Worm (Caenorhabditis elegans) whole organism, L3 larva: Measurements from ENCODE around the gene ZK512.4.

Experiments
- R02D3.7 ChIP-seq: fragments of 150-350 bp; optimal IDR thresholded peaks from 2 replicates; lab custom pipeline; 2014; ENCODE audit warnings: missing biosample characterization, missing genetic modification characterization
- ZK546.5 ChIP-seq: sonication (generic microtip); optimal IDR thresholded peaks from 2 replicates; lab custom pipeline; 2017; ENCODE audit warnings: missing biosample characterization, missing genetic modification characterization
- aly-2 ChIP-seq: fragments of 150-350 bp; optimal IDR thresholded peaks from 2 replicates; lab custom pipeline; 2014; ENCODE audit warnings: missing biosample characterization, missing genetic modification characterization
- ama-1 ChIP-seq: fragments of 150-350 bp; optimal IDR thresholded peaks from 2 replicates; lab custom pipeline; 2018
- ceh-16 ChIP-seq: sonication (generic microtip); optimal IDR thresholded peaks from 2 replicates; lab custom pipeline; 2017; ENCODE audit warnings: missing biosample characterization, missing genetic modification characterization
- ceh-28 ChIP-seq: fragments of 150-350 bp; optimal IDR thresholded peaks from 2 replicates; lab custom pipeline; 2014; ENCODE audit warnings: missing biosample characterization, missing genetic modification reagents, missing genetic modification characterization
- ceh-82 ChIP-seq: fragments of 150-350 bp; optimal IDR thresholded peaks from 2 replicates; lab custom pipeline; 2014; ENCODE audit warnings: missing biosample characterization, missing genetic modification characterization
- daf-12 ChIP-seq: fragments of 150-350 bp; optimal IDR thresholded peaks from 2 replicates; lab custom pipeline; 2014; ENCODE audit warnings: missing biosample characterization, missing genetic modification reagents, missing genetic modification characterization
- egl-27 ChIP-seq: sonication (generic microtip); optimal IDR thresholded peaks from 4 replicates; lab custom pipeline; 2017; ENCODE audit warnings: missing biosample characterization, missing genetic modification reagents, missing genetic modification characterization
- egl-5 ChIP-seq: fragments of 150-350 bp; optimal IDR thresholded peaks from 2 replicates; lab custom pipeline; 2017; ENCODE audit warnings: missing biosample characterization, missing genetic modification reagents, missing genetic modification characterization, inconsistent platforms
- elt-1 ChIP-seq: fragments of 150-350 bp; optimal IDR thresholded peaks from 2 replicates; lab custom pipeline; 2014; ENCODE audit warnings: missing biosample characterization, missing genetic modification characterization
- elt-2 ChIP-seq: sonication (generic microtip); optimal IDR thresholded peaks from 2 replicates; lab custom pipeline; 2016; ENCODE audit warnings: missing genetic modification reagents, mild to moderate bottlenecking, missing genetic modification characterization, missing compliant biosample characterization
- elt-3 ChIP-seq, 3 experiments: fragments of 150-350 bp in 1 of 3; sonication (generic microtip) in 2 of 3; optimal IDR thresholded peaks; 2 replicates in 2 of 3; 4 replicates in 1 of 3; lab custom pipeline; 2014 to 2017; ENCODE audit warnings: missing biosample characterization in 3 of 3, missing genetic modification characterization in 3 of 3
- eor-1 ChIP-seq, 2 experiments: fragments of 150-350 bp; optimal IDR thresholded peaks; 2 replicates each; lab custom pipeline; 2014 to 2018; ENCODE audit warnings: missing biosample characterization in 2 of 2, missing genetic modification characterization in 2 of 2
- fkh-10 ChIP-seq: sonication (generic microtip); optimal IDR thresholded peaks from 2 replicates; lab custom pipeline; 2017; ENCODE audit warnings: missing biosample characterization, missing genetic modification reagents, missing genetic modification characterization
- fkh-2 ChIP-seq: fragments of 150-350 bp; optimal IDR thresholded peaks from 2 replicates; lab custom pipeline; 2014; ENCODE audit warnings: missing biosample characterization, missing genetic modification reagents, missing genetic modification characterization
- fos-1 ChIP-seq: fragments of 150-350 bp; optimal IDR thresholded peaks from 2 replicates; lab custom pipeline; 2014; ENCODE audit warnings: missing biosample characterization, missing genetic modification characterization
- jun-1 ChIP-seq: fragments of 150-350 bp; optimal IDR thresholded peaks from 2 replicates; lab custom pipeline; 2014; ENCODE audit warnings: missing biosample characterization, missing genetic modification reagents, missing genetic modification characterization
- lin-15B ChIP-seq: fragments of 150-350 bp; optimal IDR thresholded peaks from 2 replicates; lab custom pipeline; 2014; ENCODE audit warnings: missing biosample characterization, missing genetic modification characterization
- lin-39 ChIP-seq: fragments of 150-350 bp; optimal IDR thresholded peaks from 2 replicates; lab custom pipeline; 2018; ENCODE audit warnings: missing biosample characterization, missing genetic modification reagents, missing genetic modification characterization
- lsy-12 ChIP-seq: sonication (generic microtip); optimal IDR thresholded peaks from 2 replicates; lab custom pipeline; 2016; ENCODE audit warnings: mild to moderate bottlenecking, missing genetic modification characterization, missing compliant biosample characterization
- mml-1 ChIP-seq: fragments of 150-350 bp; sonication (generic microtip); optimal IDR thresholded peaks from 3 replicates; lab custom pipeline; 2014; ENCODE audit warnings: missing biosample characterization, missing genetic modification characterization
- nfya-1 ChIP-seq: sonication (generic microtip); optimal IDR thresholded peaks from 2 replicates; lab custom pipeline; 2017; ENCODE audit warnings: missing genetic modification characterization, mild to moderate bottlenecking, missing compliant biosample characterization, antibody characterized with exemption, moderate library complexity; ENCODE audit not compliant: insufficient read depth
- nhr-12 ChIP-seq: fragments of 150-350 bp; optimal IDR thresholded peaks from 2 replicates; lab custom pipeline; 2014; ENCODE audit warnings: missing biosample characterization, missing genetic modification characterization
- nhr-237 ChIP-seq: fragments of 150-350 bp; optimal IDR thresholded peaks from 2 replicates; lab custom pipeline; 2014; ENCODE audit warnings: missing biosample characterization, missing genetic modification characterization
- nhr-25 ChIP-seq: sonication (generic microtip); optimal IDR thresholded peaks from 2 replicates; lab custom pipeline; 2017; ENCODE audit warnings: missing biosample characterization, missing genetic modification characterization
- nhr-43 ChIP-seq: sonication (generic microtip); optimal IDR thresholded peaks from 2 replicates; lab custom pipeline; 2016; ENCODE audit warnings: mild to moderate bottlenecking, missing genetic modification characterization, missing compliant biosample characterization; ENCODE audit not compliant: poor library complexity, severe bottlenecking
- nhr-76 ChIP-seq: fragments of 150-350 bp; sonication (generic microtip); optimal IDR thresholded peaks from 5 replicates; lab custom pipeline; 2014; ENCODE audit warnings: missing biosample characterization, missing genetic modification characterization
- pha-4 ChIP-seq: fragments of 150-350 bp; optimal IDR thresholded peaks from 2 replicates; lab custom pipeline; 2014; ENCODE audit warnings: missing biosample characterization, missing genetic modification reagents, missing genetic modification characterization
- pqm-1 ChIP-seq: fragments of 150-350 bp; optimal IDR thresholded peaks from 2 replicates; lab custom pipeline; 2017; ENCODE audit warnings: missing biosample characterization, missing genetic modification characterization, inconsistent platforms
- snpc-4 ChIP-seq: fragments of 150-350 bp; optimal IDR thresholded peaks from 2 replicates; lab custom pipeline; 2014; ENCODE audit warnings: missing biosample characterization, missing genetic modification characterization
- tbx-2 ChIP-seq: sonication (generic microtip); optimal IDR thresholded peaks from 2 replicates; lab custom pipeline; 2016; ENCODE audit warnings: mild to moderate bottlenecking, missing genetic modification characterization, missing compliant biosample characterization
- unc-39 ChIP-seq: sonication (generic microtip); optimal IDR thresholded peaks from 4 replicates; lab custom pipeline; 2017; ENCODE audit warnings: missing biosample characterization, missing genetic modification characterization
- unc-62 ChIP-seq: fragments of 150-350 bp; sonication (generic microtip); optimal IDR thresholded peaks from 4 replicates; lab custom pipeline; 2014; ENCODE audit warnings: missing biosample characterization, missing genetic modification reagents, missing genetic modification characterization
- zag-1 ChIP-seq: fragments of 150-350 bp; optimal IDR thresholded peaks from 2 replicates; lab custom pipeline; 2014; ENCODE audit warnings: missing biosample characterization, missing genetic modification characterization
- ztf-4 ChIP-seq: fragments of 150-350 bp; optimal IDR thresholded peaks from 2 replicates; lab custom pipeline; 2014; ENCODE audit warnings: missing biosample characterization, missing genetic modification characterization

The ZK512.4 gene

DNA sequence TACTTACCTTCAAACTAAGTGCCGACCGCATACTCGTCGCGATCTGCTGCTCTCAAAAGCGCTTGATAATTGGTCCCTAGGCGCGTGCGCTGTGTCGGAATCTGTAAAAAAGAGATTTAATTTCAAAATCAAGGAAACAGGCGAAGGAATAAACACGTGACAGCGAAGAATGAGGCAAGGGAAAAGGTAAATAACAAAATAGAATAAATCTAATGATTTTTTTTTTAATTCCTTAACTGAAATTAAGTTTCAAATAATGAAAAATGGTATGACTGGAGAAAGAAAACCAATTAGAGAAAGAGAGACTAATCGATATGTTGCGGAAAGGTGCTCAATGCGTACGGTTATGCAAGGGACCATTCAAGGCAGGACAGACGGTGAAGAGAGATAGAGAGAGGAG, 36.0 kb upstream of the ZK512.4 start, which contains the start of gene cya-1:
TSS of gene cya-1 (minus strand) at position 101 of the 400 bp plus-strand sequence.
- TF ChIP-seq elt-3 (tag; optimal IDR thresholded peaks at IDR 0.05; lab: Kevin White, UChicago) (no peak), fos-1 (no peak), nhr-12 (tag; lab: Kevin White, UChicago) (no peak), pqm-1 (tag; lab: Kevin White, UChicago) (no peak), zag-1 (tag; lab: Kevin White, UChicago) (no peak), ztf-4 (tag; lab: Kevin White, UChicago) (no peak), ama-1 (lab: Kevin White, UChicago) (no peak), ZK546.5 (tag; lab: Kevin White, UChicago) (no peak), ceh-28 (no peak), nhr-76 (tag; lab: Kevin White, UChicago) (no peak), jun-1 (no peak), unc-62 (GFP tag; lab: Kevin White, UChicago) (no peak), lin-15B (tag; lab: Kevin White, UChicago) (no peak), aly-2 (tag; lab: Kevin White, UChicago) (no peak), tbx-2 (tag; lab: Kevin White, UChicago) (no peak)
- TF ChIP-seq, all 47 proteins: peak for 0

ce11 chrIII:9109726-9110125, 35.4 kb upstream of the ZK512.4 start:
- no peak for TF ChIP-seq nhr-43 (tag; lab: Kevin White, UChicago)
- no peak for TF ChIP-seq elt-1 (tag; lab: Kevin White, UChicago)

DNA sequence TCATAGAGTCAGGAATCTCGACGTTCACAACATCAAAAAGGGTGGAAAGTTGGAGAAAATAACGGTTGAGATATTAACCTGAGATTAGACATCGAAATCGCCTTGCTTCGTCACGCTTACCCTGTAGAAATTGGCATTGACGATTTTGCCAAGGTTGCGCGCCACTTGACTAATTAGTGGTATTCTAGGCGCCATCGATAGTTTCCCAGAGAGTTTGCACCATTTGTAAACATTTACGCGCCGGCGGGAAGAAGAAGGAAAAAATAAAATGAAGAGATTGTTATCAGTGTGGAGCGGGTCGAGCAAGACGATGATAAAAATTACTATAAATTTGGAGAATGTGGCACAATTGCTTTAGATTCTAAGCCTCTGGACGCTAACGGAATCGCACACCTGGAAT, 34.9 kb upstream of the ZK512.4 start:
- TF ChIP-seq ceh-28 (no peak), elt-1 (tag; lab: Kevin White, UChicago) (no peak), eor-1 (tag; optimal IDR thresholded peaks at IDR 0.05; lab: Kevin White, UChicago) (no peak), unc-39 (tag; lab: Kevin White, UChicago) (no peak), nhr-237 (tag; lab: Kevin White, UChicago) (no peak), pha-4 (tag; lab: Kevin White, UChicago) (no peak), R02D3.7 (tag; lab: Kevin White, UChicago) (no peak), nhr-25 (tag; lab: Kevin White, UChicago) (peak; percentile 17), snpc-4 (tag; lab: Kevin White, UChicago) (no peak), elt-2 (tag; lab: Kevin White, UChicago) (peak; percentile 46), zag-1 (tag; lab: Kevin White, UChicago) (no peak), egl-27 (no peak), egl-5 (no peak)

DNA sequence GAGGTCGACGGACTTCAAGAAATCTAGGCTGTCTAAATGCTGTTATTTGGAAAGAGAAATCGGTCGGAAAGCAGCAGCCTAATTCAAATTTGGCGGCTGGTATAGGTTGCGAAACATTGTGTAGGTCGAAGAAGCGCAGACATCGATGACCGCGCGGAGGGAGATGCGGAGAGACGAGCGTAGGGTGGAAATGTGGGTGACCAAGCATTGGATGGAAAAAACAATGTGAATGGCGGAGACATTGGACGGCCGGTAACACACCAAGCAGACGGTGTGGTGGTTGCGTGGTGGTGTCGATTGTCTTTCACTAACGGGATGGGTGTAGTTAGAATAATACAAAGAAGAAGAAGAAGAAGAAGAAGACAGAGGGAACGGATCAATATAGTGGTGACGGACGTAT, 32.7 kb upstream of the ZK512.4 start:
- peak; percentile 17 for TF ChIP-seq nhr-25 (tag; lab: Kevin White, UChicago)
- TF ChIP-seq daf-12 (tag; lab: Kevin White, UChicago): no peak
- no peak for TF ChIP-seq ceh-82 (tag; lab: Kevin White, UChicago)
- no peak for TF ChIP-seq pqm-1 (tag; lab: Kevin White, UChicago)
- no peak for TF ChIP-seq ceh-16
- TF ChIP-seq ZK546.5 (tag; lab: Kevin White, UChicago): no peak
- TF ChIP-seq lsy-12 (tag; lab: Kevin White, UChicago): no peak

- TF ChIP-seq fkh-10 (no peak), fkh-2 (tag; lab: Kevin White, UChicago) (no peak)
Observed at ce11 chrIII:9114076-9114475, 31.1 kb upstream of the ZK512.4 start.

DNA sequence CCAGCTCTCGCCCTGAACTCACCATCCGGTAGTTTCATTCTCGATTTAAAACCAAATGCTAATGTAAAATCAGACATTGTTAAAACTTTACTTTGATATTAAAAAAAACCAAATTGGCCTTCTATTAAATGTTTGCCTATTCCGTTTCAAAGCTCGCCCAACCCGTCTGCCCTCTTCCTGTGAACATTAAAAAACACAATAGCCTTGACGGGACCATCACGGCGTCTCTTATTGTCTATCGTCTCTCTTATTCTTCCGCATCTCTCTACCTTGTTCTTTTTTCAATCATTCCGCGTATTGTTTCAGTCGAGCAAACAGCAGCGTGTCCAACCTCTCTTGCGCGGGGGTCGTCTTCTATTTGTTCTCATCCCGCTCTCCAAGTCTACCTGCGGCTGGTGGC, 30.5 kb upstream of the ZK512.4 start, which contains the start of gene ZK512.1:
TSS of gene ZK512.1 (plus strand) at position 301 of the 400 bp plus-strand sequence.
- TF ChIP-seq elt-1 (tag; lab: Kevin White, UChicago): no peak
- TF ChIP-seq nfya-1: no peak
- TF ChIP-seq snpc-4 (tag; lab: Kevin White, UChicago): no peak
- no peak for TF ChIP-seq mml-1 (tag; lab: Kevin White, UChicago)
- TF ChIP-seq ztf-4 (tag; lab: Kevin White, UChicago): no peak
- no peak for TF ChIP-seq egl-5
- no peak for TF ChIP-seq ama-1 (lab: Kevin White, UChicago)
- TF ChIP-seq nhr-43 (tag; lab: Kevin White, UChicago): no peak
- no peak for TF ChIP-seq jun-1
- no peak for TF ChIP-seq lin-39 (tag; lab: Kevin White, UChicago)
